Fruit fly (Drosophila melanogaster) whole organism, pupa: ENCODE measurements around the gene stol.
"Not testable (repeated sequence)": the region's sequence is repeated elsewhere in the genome, so short reads cannot be mapped to it uniquely, and the experiment has no call there.

Experiments used
- CG12605 ChIP-seq: fragments of 200-800 bp; sonication (Bioruptor generic); IDR thresholded peaks from 2 replicates; pipeline ENCODE4 v1.3.6; 2022; ENCODE audit warnings: missing biosample characterization, missing genetic modification characterization
- CG13204 ChIP-seq: fragments of 200-800 bp; sonication (Bioruptor generic); optimal IDR thresholded peaks from 2 replicates; lab custom pipeline; 2018; ENCODE audit warnings: missing biosample characterization, mild to moderate bottlenecking, missing genetic modification characterization, moderate library complexity
- CG14655 ChIP-seq: fragments of 200-800 bp; sonication (Bioruptor generic); optimal IDR thresholded peaks from 3 replicates; lab custom pipeline; 2017; ENCODE audit warnings: mild to moderate bottlenecking, missing biosample characterization, missing genetic modification reagents, missing genetic modification characterization
- CG15710 ChIP-seq: fragments of 200-800 bp; sonication (Bioruptor generic); optimal IDR thresholded peaks from 2 replicates; lab custom pipeline; 2018; ENCODE audit warnings: missing biosample characterization, mild to moderate bottlenecking, missing genetic modification characterization, moderate library complexity
- CG17806 ChIP-seq: fragments of 200-800 bp; sonication (Bioruptor generic); optimal IDR thresholded peaks from 2 replicates; lab custom pipeline; 2018; ENCODE audit warnings: missing biosample characterization, mild to moderate bottlenecking, missing genetic modification characterization, moderate library complexity
- CG34367 ChIP-seq: fragments of 200-800 bp; sonication (Bioruptor generic); optimal IDR thresholded peaks from 2 replicates; lab custom pipeline; 2018; ENCODE audit warnings: missing biosample characterization, mild to moderate bottlenecking, missing genetic modification characterization
- CG8159 ChIP-seq: fragments of 200-800 bp; sonication (Bioruptor generic); optimal IDR thresholded peaks from 3 replicates; lab custom pipeline; 2018; ENCODE audit warnings: missing biosample characterization, mild to moderate bottlenecking, missing genetic modification characterization, moderate library complexity
- CG8301 ChIP-seq: fragments of 200-800 bp; sonication (Bioruptor generic); optimal IDR thresholded peaks from 2 replicates; lab custom pipeline; 2018; ENCODE audit warnings: missing biosample characterization, mild to moderate bottlenecking, missing genetic modification characterization
- D1 ChIP-seq: fragments of 200-800 bp; sonication (Bioruptor generic); optimal IDR thresholded peaks from 2 replicates; lab custom pipeline; 2018; ENCODE audit warnings: missing biosample characterization, mild to moderate bottlenecking, missing genetic modification characterization, moderate library complexity
- EcR ChIP-seq: fragments of 200-800 bp; sonication (Bioruptor generic); optimal IDR thresholded peaks from 3 replicates; lab custom pipeline; 2019; ENCODE audit warnings: missing biosample characterization, missing genetic modification characterization, mild to moderate bottlenecking, moderate library complexity, missing genetic modification reagents
- rn ChIP-seq: fragments of 200-800 bp; sonication (Bioruptor generic); IDR thresholded peaks from 2 replicates; pipeline ENCODE4 v1.3.6; 2022; ENCODE audit warnings: missing biosample characterization, missing genetic modification characterization

DNA sequence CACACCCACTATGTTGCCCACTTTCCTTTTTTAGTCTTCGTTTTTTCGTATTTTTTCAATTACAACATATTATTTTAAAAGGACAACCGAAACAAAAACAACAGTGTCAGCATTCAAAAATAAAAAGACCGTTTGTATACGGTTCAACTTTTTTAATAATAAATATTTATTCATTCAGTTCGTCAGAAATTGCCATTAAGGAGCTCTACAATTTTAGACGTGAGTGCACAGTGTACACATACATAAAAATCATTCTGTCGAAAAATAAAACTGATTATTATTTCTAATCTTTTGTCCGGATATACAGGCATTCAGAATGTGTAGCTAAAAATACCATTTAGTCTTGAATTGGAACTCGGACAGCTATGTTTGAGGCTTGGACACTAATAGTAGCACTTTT lies 48.2 kb downstream of the stol start, which contains the start of gene CG18478:
- not testable (repeated sequence) for TF ChIP-seq rn (GFP tag; lab: Robert Waterston, UW); EcR (GFP tag; lab: Kevin White, UChicago); CG17806 (tag; lab: Kevin White, UChicago); CG15710 (tag; lab: Kevin White, UChicago); CG8159 (tag; lab: Kevin White, UChicago); D1 (tag; lab: Kevin White, UChicago); CG34367; CG12605; CG13204 (GFP tag; lab: Kevin White, UChicago); CG14655 (GFP tag; lab: Kevin White, UChicago); CG8301
